Worm (Caenorhabditis elegans): ENCODE measurements around the gene Y67A10A.7.

The Y67A10A.7 gene

DNA sequence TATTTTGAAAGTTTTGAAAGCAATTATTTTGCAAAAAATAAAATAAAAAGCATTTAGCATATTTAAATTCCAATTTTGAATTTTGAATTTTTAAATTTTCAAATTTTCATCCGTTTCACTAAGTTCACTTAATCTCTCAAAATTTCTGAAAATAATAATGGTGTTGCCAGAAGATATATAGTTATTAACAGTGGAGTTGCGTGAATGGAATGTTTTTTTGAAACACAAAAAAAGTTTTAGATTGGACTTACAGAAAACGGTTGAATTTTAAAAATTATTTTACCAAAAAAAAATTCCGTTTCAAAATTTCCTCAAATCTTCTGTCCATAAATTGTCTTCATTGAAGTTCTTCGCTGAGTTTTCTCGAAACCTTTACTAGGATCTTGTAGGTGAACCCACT is 17.4 kb downstream of the Y67A10A.7 start:
- TF ChIP-seq mec-3 (tag; optimal IDR thresholded peaks at IDR 0.05; ENCODE audit: borderline replicate concordance) (no peak), sdc-2 (tag; optimal IDR thresholded peaks at IDR 0.05) (no peak), npax-4 (tag; optimal IDR thresholded peaks at IDR 0.05) (no peak), nhr-232 (tag; optimal IDR thresholded peaks at IDR 0.05) (no peak), K09A11.1 (tag; optimal IDR thresholded peaks at IDR 0.05; ENCODE audit: insufficient read depth) (no peak), fax-1 (tag; optimal IDR thresholded peaks at IDR 0.05) (no peak), odd-2 (tag; optimal IDR thresholded peaks at IDR 0.05) (no peak), zip-5 (tag; optimal IDR thresholded peaks at IDR 0.05) (no peak)

DNA sequence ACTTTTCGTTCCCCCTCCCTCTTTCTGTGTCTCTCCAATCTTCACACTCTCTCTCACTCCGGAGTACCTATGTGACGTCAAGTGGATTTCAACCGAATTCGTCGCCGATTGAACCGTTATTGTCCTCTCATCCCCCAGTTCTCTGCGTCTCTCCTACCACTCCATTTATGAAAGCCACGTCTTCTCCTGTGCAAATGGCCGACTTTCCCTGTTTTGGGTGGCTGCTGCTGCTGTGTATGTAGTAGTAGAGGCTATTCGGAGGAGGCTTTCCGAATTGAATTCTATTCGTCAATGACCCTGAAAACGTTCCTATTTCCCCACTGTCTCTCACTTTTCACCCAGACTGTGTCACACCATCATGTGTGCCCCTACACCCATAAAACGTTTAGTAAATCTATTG is 17.8 kb downstream of the Y67A10A.7 start:
- TF ChIP-seq unc-55 (GFP tag; optimal IDR thresholded peaks at IDR 0.05) (no peak), lim-6 (tag; optimal IDR thresholded peaks at IDR 0.05) (no peak), pros-1 (tag; optimal IDR thresholded peaks at IDR 0.05) (peak; percentile 48), F13H6.1 (tag; optimal IDR thresholded peaks at IDR 0.05) (no peak), ceh-31 (tag; optimal IDR thresholded peaks at IDR 0.05) (peak; percentile 31), lin-11 (tag; optimal IDR thresholded peaks at IDR 0.05) (no peak), npax-4 (tag; optimal IDR thresholded peaks at IDR 0.05) (no peak), rnt-1 (tag; optimal IDR thresholded peaks at IDR 0.05) (no peak)

DNA sequence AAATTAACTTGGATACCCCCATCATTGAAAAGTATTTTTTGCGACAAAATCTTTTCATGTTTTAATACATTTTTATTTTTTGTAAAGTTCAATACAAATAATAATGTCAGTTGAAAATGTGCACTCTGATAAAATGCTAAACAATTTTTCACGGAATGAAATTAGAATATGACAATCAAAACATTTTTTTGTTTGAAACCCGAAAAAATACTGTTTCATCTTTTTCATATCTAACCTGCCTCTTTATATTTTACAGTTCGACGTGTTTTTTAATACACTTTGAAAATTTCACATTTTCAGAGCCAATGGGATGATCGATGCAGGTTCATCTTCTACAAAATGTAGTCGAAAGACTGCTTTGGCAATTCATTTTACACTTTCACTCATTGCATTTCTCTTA is 19.9 kb downstream of the Y67A10A.7 start, which contains the start of gene clc-8:
Gene clc-8 (plus strand): TSS at position 301 of the 400 bp plus-strand sequence.
- TF ChIP-seq ztf-16 (tag; optimal IDR thresholded peaks at IDR 0.05) (no peak), ceh-18 (tag; optimal IDR thresholded peaks at IDR 0.05) (no peak), ceh-14 (tag; optimal IDR thresholded peaks at IDR 0.05) (no peak), hlh-6 (tag; optimal IDR thresholded peaks at IDR 0.05) (no peak), unc-55 (GFP tag; optimal IDR thresholded peaks at IDR 0.05) (no peak), ceh-22 (tag; optimal IDR thresholded peaks at IDR 0.05) (no peak), tbx-7 (tag; optimal IDR thresholded peaks at IDR 0.05) (no peak), hlh-8 (tag; optimal IDR thresholded peaks at IDR 0.05) (no peak), madf-2 (tag; optimal IDR thresholded peaks at IDR 0.05) (no peak), ama-1 (optimal IDR thresholded peaks at IDR 0.05) (no peak), ceh-30 (tag; optimal IDR thresholded peaks at IDR 0.05) (no peak), zip-5 (tag; optimal IDR thresholded peaks at IDR 0.05) (no peak)

DNA sequence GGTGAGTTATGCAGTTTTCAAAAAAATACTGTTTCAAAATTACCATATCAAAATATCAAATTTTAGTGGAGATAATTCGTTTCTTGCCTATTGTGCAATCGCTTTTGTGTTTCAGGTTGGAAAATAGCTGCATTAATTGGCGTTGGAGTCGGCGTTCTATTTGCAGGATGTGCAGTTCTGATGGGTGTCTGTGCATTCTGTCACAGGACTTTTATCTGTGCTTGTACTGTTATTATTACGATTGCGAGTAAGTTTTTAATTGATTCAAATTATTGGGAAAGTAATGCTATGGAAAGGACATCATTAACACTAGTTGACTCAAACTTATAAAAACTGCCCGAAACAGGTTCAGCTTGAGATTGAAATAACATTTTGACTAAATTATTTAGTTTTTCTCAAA is 20.9 kb downstream of the Y67A10A.7 start:
- TF ChIP-seq ceh-6 (GFP tag; optimal IDR thresholded peaks at IDR 0.05) (no peak), unc-55 (GFP tag; optimal IDR thresholded peaks at IDR 0.05) (no peak), ztf-16 (tag; optimal IDR thresholded peaks at IDR 0.05) (no peak), sox-4 (tag; optimal IDR thresholded peaks at IDR 0.05) (no peak), hlh-8 (tag; optimal IDR thresholded peaks at IDR 0.05) (no peak), pat-9 (tag; optimal IDR thresholded peaks at IDR 0.05) (no peak), ahr-1 (tag; optimal IDR thresholded peaks at IDR 0.05) (no peak), ceh-34 (tag; optimal IDR thresholded peaks at IDR 0.05) (no peak)

DNA sequence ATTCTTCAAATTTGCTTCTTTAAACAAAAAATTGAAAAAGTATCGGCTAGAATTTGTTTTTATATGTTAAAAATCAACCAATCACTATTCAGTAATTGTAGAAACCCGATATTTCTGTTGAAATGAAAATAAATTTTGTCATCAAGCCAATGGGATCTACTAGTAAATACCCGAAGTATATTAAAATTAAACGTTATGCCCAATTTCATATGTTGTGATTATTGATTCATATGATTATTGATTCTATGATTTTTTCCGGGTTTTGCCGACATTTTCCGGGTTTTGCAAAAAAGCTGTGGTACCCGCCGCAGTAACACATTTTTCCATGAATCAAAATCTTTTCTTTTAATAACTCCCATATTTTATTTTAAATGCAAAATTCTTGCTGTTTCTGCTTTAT is 21.6 kb downstream of the Y67A10A.7 start:
- no peak for TF ChIP-seq syd-9 (tag; optimal IDR thresholded peaks at IDR 0.05)
- no peak for TF ChIP-seq nfya-1 (tag; optimal IDR thresholded peaks at IDR 0.05)
- no peak for TF ChIP-seq hlh-30 (tag; optimal IDR thresholded peaks at IDR 0.05; ENCODE audit: insufficient read depth)
- TF ChIP-seq ceh-19 (GFP tag; optimal IDR thresholded peaks at IDR 0.05), result no peak

DNA sequence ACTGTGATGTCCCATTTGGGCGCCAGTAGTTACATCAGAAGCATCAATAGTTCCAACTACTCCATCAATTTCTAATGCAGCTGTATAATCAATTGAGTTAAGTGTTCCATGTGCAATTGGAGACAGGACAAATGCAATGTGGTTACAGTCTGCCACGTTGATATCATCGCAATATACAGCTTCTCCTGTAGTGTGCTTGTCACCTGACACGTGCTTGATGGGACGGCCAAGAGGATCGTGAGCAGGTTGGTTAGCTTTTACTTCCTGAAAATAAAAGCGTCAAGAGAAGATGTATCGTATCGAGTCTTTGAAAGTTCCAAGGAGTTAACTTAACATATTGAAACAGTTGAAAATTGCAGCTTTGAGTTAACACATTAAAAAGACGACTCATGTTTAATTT is 34.7 kb downstream of the Y67A10A.7 start:
- TF ChIP-seq pag-3 (tag; optimal IDR thresholded peaks at IDR 0.05; ENCODE audit: borderline replicate concordance) (no peak), hlh-8 (tag; optimal IDR thresholded peaks at IDR 0.05) (no peak), fax-1 (tag; optimal IDR thresholded peaks at IDR 0.05) (no peak), hlh-15 (tag; optimal IDR thresholded peaks at IDR 0.05) (no peak), nfya-1 (tag; optimal IDR thresholded peaks at IDR 0.05) (no peak)

All from whole organism, late embryonic.